Fruit fly (Drosophila melanogaster) whole organism, embryonic: ENCODE data around the gene Pa1.

Experiments used
- Ada2b ChIP-seq: fragments of 200-800 bp; sonication (Bioruptor generic); IDR thresholded peaks from 2 replicates; pipeline ENCODE4 v1.3.6; 2022; ENCODE audit warnings: missing biosample characterization, missing genetic modification characterization
- B-H1 ChIP-seq: fragments of 200-800 bp; sonication (Bioruptor generic); IDR thresholded peaks from 3 replicates; pipeline ENCODE4 v1.3.6; 2022; ENCODE audit warnings: missing biosample characterization, missing genetic modification characterization
- Blimp-1 ChIP-seq: fragments of 200-800 bp; sonication (Bioruptor generic); optimal IDR thresholded peaks from 3 replicates; lab custom pipeline; 2018; ENCODE audit warnings: missing biosample characterization, missing genetic modification characterization, mild to moderate bottlenecking, moderate library complexity, missing genetic modification reagents
- CG11456 ChIP-seq: fragments of 200-800 bp; sonication (Bioruptor generic); IDR thresholded peaks from 3 replicates; pipeline ENCODE4 v1.3.6; 2022; ENCODE audit warnings: missing biosample characterization, missing genetic modification characterization
- CG12071 ChIP-seq: fragments of 200-800 bp; sonication (Bioruptor generic); optimal IDR thresholded peaks from 3 replicates; lab custom pipeline; 2018; ENCODE audit warnings: missing biosample characterization, mild to moderate bottlenecking, missing genetic modification characterization
- CG13775 ChIP-seq: fragments of 200-800 bp; sonication (Bioruptor generic); optimal IDR thresholded peaks from 3 replicates; lab custom pipeline; 2017; ENCODE audit warnings: missing biosample characterization, mild to moderate bottlenecking, missing genetic modification characterization
- CG14014 ChIP-seq: fragments of 200-800 bp; sonication (Bioruptor generic); IDR thresholded peaks from 2 replicates; pipeline ENCODE4 v1.3.6; 2022; ENCODE audit warnings: missing biosample characterization, missing genetic modification characterization
- CG14050 ChIP-seq: fragments of 200-800 bp; sonication (Bioruptor generic); IDR thresholded peaks from 3 replicates; pipeline ENCODE4 v1.3.6; 2022; ENCODE audit warnings: missing biosample characterization, missing genetic modification characterization
- CG14667 ChIP-seq: fragments of 200-800 bp; sonication (Bioruptor generic); IDR thresholded peaks from 2 replicates; pipeline ENCODE4 v1.3.6; 2022; ENCODE audit warnings: missing biosample characterization, missing genetic modification characterization
- CG15011 ChIP-seq: fragments of 200-800 bp; sonication (Bioruptor generic); optimal IDR thresholded peaks from 3 replicates; lab custom pipeline; 2018; ENCODE audit warnings: missing biosample characterization, mild to moderate bottlenecking, missing genetic modification characterization
- CG15269 ChIP-seq: fragments of 200-800 bp; sonication (Bioruptor generic); optimal IDR thresholded peaks from 2 replicates; lab custom pipeline; 2018; ENCODE audit warnings: missing biosample characterization, mild to moderate bottlenecking, missing genetic modification characterization, moderate library complexity
- CG17359 ChIP-seq: fragments of 200-800 bp; sonication (Bioruptor generic); optimal IDR thresholded peaks from 3 replicates; lab custom pipeline; 2018; ENCODE audit warnings: missing biosample characterization, mild to moderate bottlenecking, missing genetic modification characterization, moderate library complexity
- CG17385 ChIP-seq: fragments of 200-800 bp; sonication (Bioruptor generic); optimal IDR thresholded peaks from 3 replicates; lab custom pipeline; 2018; ENCODE audit warnings: missing biosample characterization, mild to moderate bottlenecking, missing genetic modification characterization
- CG17568 ChIP-seq: fragments of 200-800 bp; sonication (Bioruptor generic); optimal IDR thresholded peaks from 2 replicates; lab custom pipeline; 2018; ENCODE audit warnings: missing biosample characterization, mild to moderate bottlenecking, missing genetic modification characterization, moderate library complexity
- CG17829 ChIP-seq: fragments of 200-800 bp; optimal IDR thresholded peaks from 2 replicates; lab custom pipeline; 2019; ENCODE audit warnings: missing biosample characterization, mild to moderate bottlenecking, missing genetic modification characterization, moderate library complexity
- CG18262 ChIP-seq: fragments of 200-800 bp; optimal IDR thresholded peaks from 3 replicates; lab custom pipeline; 2019; ENCODE audit warnings: missing biosample characterization, mild to moderate bottlenecking, missing genetic modification characterization, moderate library complexity
- CG2678 ChIP-seq: fragments of 200-800 bp; sonication (Bioruptor generic); optimal IDR thresholded peaks from 3 replicates; lab custom pipeline; 2019; ENCODE audit warnings: missing biosample characterization, mild to moderate bottlenecking, missing genetic modification characterization, moderate library complexity
- CG32772 ChIP-seq: fragments of 200-800 bp; sonication (Bioruptor generic); IDR thresholded peaks from 2 replicates; pipeline ENCODE4 v1.3.6; 2022; ENCODE audit warnings: missing biosample characterization, missing genetic modification characterization
- CG6689 ChIP-seq: fragments of 200-800 bp; sonication (Bioruptor generic); IDR thresholded peaks from 2 replicates; pipeline ENCODE4 v1.3.6; 2022; ENCODE audit warnings: missing biosample characterization, missing genetic modification characterization
- CG7372 ChIP-seq: fragments of 200-800 bp; sonication (Bioruptor generic); IDR thresholded peaks from 2 replicates; pipeline ENCODE4 v1.3.6; 2022; ENCODE audit warnings: missing biosample characterization, missing genetic modification characterization
- CG8388 ChIP-seq: fragments of 200-800 bp; sonication (Bioruptor generic); optimal IDR thresholded peaks from 2 replicates; lab custom pipeline; 2019; ENCODE audit warnings: missing biosample characterization, mild to moderate bottlenecking, missing genetic modification characterization, moderate library complexity
- CG9817 ChIP-seq: fragments of 200-800 bp; sonication (Bioruptor generic); optimal IDR thresholded peaks from 2 replicates; lab custom pipeline; 2018; ENCODE audit warnings: missing biosample characterization, mild to moderate bottlenecking, missing genetic modification characterization, moderate library complexity
- CG9932 ChIP-seq: fragments of 200-800 bp; sonication (Bioruptor generic); IDR thresholded peaks from 2 replicates; pipeline ENCODE4 v1.3.6; 2022; ENCODE audit warnings: missing biosample characterization, missing genetic modification characterization
- CkIIα-i1 ChIP-seq: fragments of 200-800 bp; sonication (Bioruptor generic); IDR thresholded peaks from 2 replicates; pipeline ENCODE4 v1.3.6; 2022; ENCODE audit warnings: missing biosample characterization, missing genetic modification characterization
- CoRest ChIP-seq: fragments of 200-800 bp; sonication (Bioruptor generic); optimal IDR thresholded peaks from 3 replicates; lab custom pipeline; 2018; ENCODE audit warnings: missing biosample characterization, mild to moderate bottlenecking, missing genetic modification characterization, moderate library complexity
- Drgx ChIP-seq: fragments of 200-800 bp; sonication (Bioruptor generic); IDR thresholded peaks from 2 replicates; pipeline ENCODE4 v1.3.6; 2022; ENCODE audit warnings: missing biosample characterization, missing genetic modification characterization
- Eip74EF ChIP-seq, 2 experiments: fragments of 200-800 bp in 1 of 2; fragments of >200 bp in 1 of 2; sonication (Bioruptor generic) in 1 of 2; optimal IDR thresholded peaks; 2 replicates each; lab custom pipeline; 2017 to 2019; ENCODE audit warnings: missing biosample characterization in 2 of 2, missing genetic modification characterization in 2 of 2, mild to moderate bottlenecking in 1 of 2, moderate library complexity in 1 of 2
- Ets65A ChIP-seq: fragments of 200-800 bp; sonication (Bioruptor generic); peaks from one replicate; lab custom pipeline; 2016; ENCODE audit warnings: missing biosample characterization, missing genetic modification characterization
- GATAe ChIP-seq: fragments of 200-800 bp; sonication (Bioruptor generic); conservative IDR thresholded peaks from 2 replicates; pipeline ENCODE4 v1.3.6; 2022; ENCODE audit warnings: missing biosample characterization, missing genetic modification characterization
- HLH3B ChIP-seq: fragments of 200-800 bp; sonication (Bioruptor generic); IDR thresholded peaks from 2 replicates; pipeline ENCODE4 v1.3.6; 2022; ENCODE audit warnings: missing biosample characterization, missing genetic modification characterization
- HmgD ChIP-seq: fragments of 200-800 bp; sonication (Bioruptor generic); optimal IDR thresholded peaks from 3 replicates; lab custom pipeline; 2016; ENCODE audit warnings: missing biosample characterization, missing genetic modification characterization
- Hmr ChIP-seq: fragments of 200-800 bp; sonication (Bioruptor generic); optimal IDR thresholded peaks from 3 replicates; lab custom pipeline; 2017; ENCODE audit warnings: mild to moderate bottlenecking, missing biosample characterization, missing genetic modification reagents, missing genetic modification characterization
- Mrtf ChIP-seq: fragments of 200-800 bp; sonication (Bioruptor generic); IDR thresholded peaks from 3 replicates; pipeline ENCODE4 v1.3.6; 2022; ENCODE audit warnings: missing biosample characterization, missing genetic modification characterization
- Nf-YB ChIP-seq: fragments of 200-800 bp; sonication (Bioruptor generic); optimal IDR thresholded peaks from 3 replicates; lab custom pipeline; 2019; ENCODE audit warnings: missing biosample characterization, mild to moderate bottlenecking, missing genetic modification characterization, moderate library complexity
- NfI ChIP-seq: fragments of 200-800 bp; sonication (Bioruptor generic); optimal IDR thresholded peaks from 3 replicates; lab custom pipeline; 2018; ENCODE audit warnings: missing biosample characterization, mild to moderate bottlenecking, missing genetic modification characterization, moderate library complexity
- Rfx ChIP-seq: fragments of 200-800 bp; sonication (Bioruptor generic); IDR thresholded peaks from 2 replicates; pipeline ENCODE4 v1.3.6; 2022; ENCODE audit warnings: missing biosample characterization, missing genetic modification characterization
- Six4 ChIP-seq: fragments of 200-800 bp; sonication (Bioruptor generic); optimal IDR thresholded peaks from 2 replicates; lab custom pipeline; 2016; ENCODE audit warnings: missing biosample characterization, missing genetic modification characterization
- Sox102F ChIP-seq: fragments of 200-800 bp; sonication (Bioruptor generic); optimal IDR thresholded peaks from 2 replicates; lab custom pipeline; 2018; ENCODE audit warnings: missing biosample characterization, mild to moderate bottlenecking, missing genetic modification characterization, moderate library complexity
- Xrp1 ChIP-seq: fragments of 200-800 bp; sonication (Bioruptor generic); IDR thresholded peaks from 2 replicates; pipeline ENCODE4 v1.3.6; 2022; ENCODE audit warnings: missing biosample characterization, missing genetic modification characterization
- cg ChIP-seq: fragments of 200-800 bp; sonication (Bioruptor generic); optimal IDR thresholded peaks from 3 replicates; lab custom pipeline; 2019; ENCODE audit warnings: missing biosample characterization, mild to moderate bottlenecking, missing genetic modification characterization, moderate library complexity
- ci ChIP-seq: fragments of 200-800 bp; sonication (Bioruptor generic); IDR thresholded peaks from 3 replicates; pipeline ENCODE4 v1.3.6; 2022; ENCODE audit warnings: missing biosample characterization, missing genetic modification characterization
- dmrt99B ChIP-seq: fragments of 200-800 bp; sonication (Bioruptor generic); optimal IDR thresholded peaks from 2 replicates; lab custom pipeline; 2018; ENCODE audit warnings: missing biosample characterization, mild to moderate bottlenecking, missing genetic modification characterization, moderate library complexity
- gro ChIP-seq: fragments of 200-800 bp; sonication (Bioruptor generic); optimal IDR thresholded peaks from 2 replicates; lab custom pipeline; 2016; ENCODE audit warnings: missing biosample characterization, missing genetic modification characterization
- hkb ChIP-seq, 2 experiments: fragments of 200-800 bp in 1 of 2; fragments of >200 bp in 1 of 2; sonication (Bioruptor generic) in 1 of 2; IDR thresholded peaks in 1 of 2; optimal IDR thresholded peaks in 1 of 2; 2 replicates each; pipeline versions ENCODE4 v1.3.6 to Lab custom; 2017 to 2022; ENCODE audit warnings: missing biosample characterization in 1 of 2, missing genetic modification characterization in 1 of 2
- org-1 ChIP-seq: fragments of 200-800 bp; sonication (Bioruptor generic); optimal IDR thresholded peaks from 2 replicates; lab custom pipeline; 2017; ENCODE audit warnings: missing biosample characterization, missing genetic modification characterization
- prd ChIP-seq, 3 experiments: fragments of >200 bp in 2 of 3; fragments of 200-800 bp in 1 of 3; sonication (Bioruptor generic) in 1 of 3; optimal IDR thresholded peaks in 2 of 3; IDR thresholded peaks in 1 of 3; 2 replicates in 2 of 3; 3 replicates in 1 of 3; pipeline versions ENCODE4 v1.3.6 to Lab custom; 2017 to 2022; ENCODE audit warnings: missing biosample characterization in 1 of 3, missing genetic modification characterization in 1 of 3
- sob ChIP-seq: fragments of 200-800 bp; sonication (Bioruptor generic); IDR thresholded peaks from 2 replicates; pipeline ENCODE4 v1.3.6; 2022; ENCODE audit warnings: missing biosample characterization, missing genetic modification characterization
- sr ChIP-seq: fragments of 200-800 bp; sonication (Bioruptor generic); IDR thresholded peaks from 3 replicates; pipeline ENCODE4 v1.3.6; 2022; ENCODE audit warnings: missing biosample characterization, missing genetic modification characterization
- unpg ChIP-seq: fragments of 200-800 bp; sonication (Bioruptor generic); optimal IDR thresholded peaks from 3 replicates; lab custom pipeline; 2018; ENCODE audit warnings: missing biosample characterization, mild to moderate bottlenecking, missing genetic modification characterization, moderate library complexity

Pa1 gene

dm6 chrX:11379139-11379538 lies 20.1 kb downstream of the Pa1 start (continued):
- TF ChIP-seq CG14014 (GFP tag; lab: Robert Waterston, UW) (peak; percentile 46), CG9932 (peak; percentile 41), HLH3B (peak; percentile 61), Sox102F (peak; percentile 44), CG12071 (peak; percentile 39), CkIIα-i1 (GFP tag; lab: Robert Waterston, UW) (no peak), ci (GFP tag; lab: Robert Waterston, UW) (peak; percentile 73), CG11456 (GFP tag; lab: Robert Waterston, UW) (0 out of 3 replicates have a peak, but pooled peaks have one; percentile 50), hkb (optimal IDR thresholded peaks at IDR 0.05; lab: Kevin White, UChicago) (no peak), hkb (GFP tag; IDR thresholded peaks at IDR 0.05; lab: Robert Waterston, UW) (peak; percentile 70), Eip74EF (GFP tag; optimal IDR thresholded peaks at IDR 0.05; lab: Kevin White, UChicago) (peak in 1 of 2 experiments; percentile 48), GATAe (GFP tag; lab: Robert Waterston, UW) (no peak), CG13775 (GFP tag; lab: Kevin White, UChicago) (no peak), CG17568 (GFP tag; lab: Kevin White, UChicago) (no peak), CG6689 (GFP tag; lab: Robert Waterston, UW) (peak; percentile 49), Rfx (GFP tag; lab: Robert Waterston, UW) (peak; percentile 52; the same call in 1 of the 2 replicates), sr (GFP tag; lab: Robert Waterston, UW) (peak; percentile 16; the same call in 1 of the 3 replicates), B-H1 (GFP tag; lab: Robert Waterston, UW) (peak; percentile 51; the same call in 2 of the 3 replicates), Xrp1 (GFP tag; lab: Robert Waterston, UW) (peak; percentile 55; the same call in 1 of the 2 replicates), CG17359 (tag; lab: Kevin White, UChicago) (peak; percentile 46), sob (GFP tag; lab: Robert Waterston, UW) (peak; percentile 61; the same call in 1 of the 2 replicates), prd (optimal IDR thresholded peaks at IDR 0.05; lab: Kevin White, UChicago) (no peak), prd (GFP tag; IDR thresholded peaks at IDR 0.05; lab: Robert Waterston, UW) (peak; percentile 55), Drgx (GFP tag; lab: Robert Waterston, UW) (peak; percentile 23; the same call in 1 of the 2 replicates), CG18262 (tag; lab: Kevin White, UChicago) (peak; percentile 42), NfI (GFP tag; lab: Kevin White, UChicago) (peak; percentile 46), CG8388 (peak; percentile 8), CG15269 (tag; lab: Kevin White, UChicago) (peak; percentile 68), Ets65A (peak; percentile 47), dmrt99B (tag; lab: Kevin White, UChicago) (peak; percentile 68), CG9817 (tag; lab: Kevin White, UChicago) (peak; percentile 52), CG14050 (GFP tag; lab: Robert Waterston, UW) (0 out of 3 replicates have a peak, but pooled peaks have one; percentile 19), HmgD (GFP tag; lab: Kevin White, UChicago) (no peak), CG15011 (GFP tag; lab: Kevin White, UChicago) (no peak), Hmr (GFP tag; lab: Kevin White, UChicago) (peak; percentile 61), CG14667 (GFP tag; lab: Robert Waterston, UW) (peak; percentile 29; the same call in 1 of the 2 replicates), CG2678 (tag; lab: Kevin White, UChicago) (peak; percentile 72), Six4 (GFP tag; lab: Kevin White, UChicago) (no peak), Ada2b (peak; percentile 68), CG32772 (GFP tag; lab: Robert Waterston, UW) (peak; percentile 39; the same call in 1 of the 2 replicates), Blimp-1 (GFP tag; lab: Kevin White, UChicago) (peak; percentile 32), CoRest (peak; percentile 41), gro (peak; percentile 2), CG7372 (GFP tag; lab: Robert Waterston, UW) (peak; percentile 46; the same call in 1 of the 2 replicates), CG17829 (tag; lab: Kevin White, UChicago) (peak; percentile 25), Mrtf (GFP tag; lab: Robert Waterston, UW) (0 out of 3 replicates have a peak, but pooled peaks have one; percentile 20), CG17385 (GFP tag; lab: Kevin White, UChicago) (peak; percentile 48), unpg (GFP tag; lab: Kevin White, UChicago) (peak; percentile 58), cg (GFP tag; lab: Kevin White, UChicago) (no peak), org-1 (GFP tag; lab: Kevin White, UChicago) (peak; percentile 25), Nf-YB (GFP tag; lab: Kevin White, UChicago) (no peak)
